Fruit fly (Drosophila melanogaster) whole organism, embryonic: ENCODE measurements around the gene anchor.

Experiments used
- Abd-B ChIP-seq: fragments of 200-800 bp; sonication (Bioruptor generic); optimal IDR thresholded peaks from 2 replicates; lab custom pipeline; 2018; ENCODE audit warnings: missing biosample characterization, mild to moderate bottlenecking, missing genetic modification characterization, moderate library complexity
- BEAF-32 ChIP-seq: fragments of 200-800 bp; sonication (Bioruptor generic); optimal IDR thresholded peaks from 3 replicates; lab custom pipeline; 2017; ENCODE audit warnings: missing biosample characterization, missing genetic modification characterization, mild to moderate bottlenecking, moderate library complexity, missing genetic modification reagents
- CG10274 ChIP-seq: fragments of 200-800 bp; sonication (Bioruptor generic); optimal IDR thresholded peaks from 3 replicates; lab custom pipeline; 2017; ENCODE audit warnings: missing biosample characterization, mild to moderate bottlenecking, missing genetic modification characterization
- CG10321 ChIP-seq: fragments of 200-800 bp; sonication (Bioruptor generic); IDR thresholded peaks from 2 replicates; pipeline ENCODE4 v1.3.6; 2022; ENCODE audit warnings: missing biosample characterization, missing genetic modification characterization
- CG10543 ChIP-seq: fragments of 200-800 bp; sonication (Bioruptor generic); optimal IDR thresholded peaks from 3 replicates; lab custom pipeline; 2017; ENCODE audit warnings: missing biosample characterization, mild to moderate bottlenecking, missing genetic modification characterization, moderate library complexity
- CG11695 ChIP-seq: fragments of 200-800 bp; sonication (Bioruptor generic); IDR thresholded peaks from 3 replicates; pipeline ENCODE4 v1.3.6; 2022; ENCODE audit warnings: missing biosample characterization, missing genetic modification characterization
- CG12104 ChIP-seq: fragments of 200-800 bp; sonication (Bioruptor generic); optimal IDR thresholded peaks from 3 replicates; lab custom pipeline; 2016; ENCODE audit warnings: missing biosample characterization, missing genetic modification characterization
- CG13624 ChIP-seq: fragments of 200-800 bp; sonication (Bioruptor generic); optimal IDR thresholded peaks from 2 replicates; lab custom pipeline; 2016; ENCODE audit warnings: missing biosample characterization, missing genetic modification characterization
- CG1832 ChIP-seq: fragments of 200-800 bp; sonication (Bioruptor generic); optimal IDR thresholded peaks from 2 replicates; lab custom pipeline; 2017; ENCODE audit warnings: missing biosample characterization, mild to moderate bottlenecking, missing genetic modification characterization, inconsistent platforms
- CG2129 ChIP-seq: fragments of 200-800 bp; sonication (Bioruptor generic); IDR thresholded peaks from 2 replicates; pipeline ENCODE4 v1.3.6; 2022; ENCODE audit warnings: missing biosample characterization, missing genetic modification characterization; ENCODE audit not compliant: partially characterized antibody
- CG30020 ChIP-seq: fragments of 200-800 bp; optimal IDR thresholded peaks from 2 replicates; lab custom pipeline; 2019; ENCODE audit warnings: missing biosample characterization, mild to moderate bottlenecking, missing genetic modification characterization, moderate library complexity
- CG6813 ChIP-seq: fragments of 200-800 bp; sonication (Bioruptor generic); optimal IDR thresholded peaks from 2 replicates; lab custom pipeline; 2017; ENCODE audit warnings: missing biosample characterization, missing genetic modification characterization, mild to moderate bottlenecking, moderate library complexity, missing genetic modification reagents
- CG7786 ChIP-seq: fragments of 200-800 bp; sonication (Bioruptor generic); optimal IDR thresholded peaks from 2 replicates; lab custom pipeline; 2016; ENCODE audit warnings: missing biosample characterization, missing genetic modification characterization
- CG7963 ChIP-seq: fragments of 200-800 bp; sonication (Bioruptor generic); IDR thresholded peaks from 3 replicates; pipeline ENCODE4 v1.3.6; 2022; ENCODE audit warnings: missing biosample characterization, missing genetic modification characterization; ENCODE audit not compliant: partially characterized antibody
- CG8290 ChIP-seq, 3 experiments: fragments of 200-800 bp; sonication (Bioruptor generic); optimal IDR thresholded peaks; 2 replicates each; lab custom pipeline; 2016 to 2019; ENCODE audit warnings: missing biosample characterization in 3 of 3, missing genetic modification characterization in 3 of 3, mild to moderate bottlenecking in 2 of 3, moderate library complexity in 1 of 3
- CG8359 ChIP-seq: fragments of 200-800 bp; sonication (Bioruptor generic); optimal IDR thresholded peaks from 2 replicates; lab custom pipeline; 2017; ENCODE audit warnings: missing biosample characterization, mild to moderate bottlenecking, missing genetic modification characterization, borderline replicate concordance
- CG9817 ChIP-seq: fragments of 200-800 bp; sonication (Bioruptor generic); optimal IDR thresholded peaks from 2 replicates; lab custom pipeline; 2018; ENCODE audit warnings: missing biosample characterization, mild to moderate bottlenecking, missing genetic modification characterization, moderate library complexity
- Eip74EF ChIP-seq, 2 experiments: fragments of 200-800 bp in 1 of 2; fragments of >200 bp in 1 of 2; sonication (Bioruptor generic) in 1 of 2; optimal IDR thresholded peaks; 2 replicates each; lab custom pipeline; 2017 to 2019; ENCODE audit warnings: missing biosample characterization in 2 of 2, missing genetic modification characterization in 2 of 2, mild to moderate bottlenecking in 1 of 2, moderate library complexity in 1 of 2
- Fer3 ChIP-seq: fragments of 200-800 bp; sonication (Bioruptor generic); optimal IDR thresholded peaks from 2 replicates; lab custom pipeline; 2018; ENCODE audit warnings: missing biosample characterization, mild to moderate bottlenecking, missing genetic modification characterization, moderate library complexity
- GATAe ChIP-seq: fragments of 200-800 bp; sonication (Bioruptor generic); conservative IDR thresholded peaks from 2 replicates; pipeline ENCODE4 v1.3.6; 2022; ENCODE audit warnings: missing biosample characterization, missing genetic modification characterization
- H15 ChIP-seq: fragments of 200-800 bp; sonication (Bioruptor generic); IDR thresholded peaks from 3 replicates; pipeline ENCODE4 v1.3.6; 2022; ENCODE audit warnings: missing biosample characterization, missing genetic modification characterization
- Hmr ChIP-seq: fragments of 200-800 bp; sonication (Bioruptor generic); optimal IDR thresholded peaks from 3 replicates; lab custom pipeline; 2017; ENCODE audit warnings: mild to moderate bottlenecking, missing biosample characterization, missing genetic modification reagents, missing genetic modification characterization
- Hr51 ChIP-seq, 2 experiments: fragments of 200-800 bp; sonication (Bioruptor generic); optimal IDR thresholded peaks; 2 replicates in 1 of 2; 3 replicates in 1 of 2; lab custom pipeline; 2016 to 2018; ENCODE audit warnings: missing biosample characterization in 2 of 2, missing genetic modification characterization in 2 of 2, mild to moderate bottlenecking in 1 of 2, moderate library complexity in 1 of 2
- Hsf ChIP-seq: fragments of 200-800 bp; sonication (Bioruptor generic); optimal IDR thresholded peaks from 3 replicates; lab custom pipeline; 2016; ENCODE audit warnings: missing biosample characterization, missing genetic modification characterization
- Meics ChIP-seq: fragments of 200-800 bp; sonication (Bioruptor generic); optimal IDR thresholded peaks from 2 replicates; lab custom pipeline; 2017; ENCODE audit warnings: missing biosample characterization, mild to moderate bottlenecking, missing genetic modification characterization
- Six4 ChIP-seq: fragments of 200-800 bp; sonication (Bioruptor generic); optimal IDR thresholded peaks from 2 replicates; lab custom pipeline; 2016; ENCODE audit warnings: missing biosample characterization, missing genetic modification characterization
- Ssrp ChIP-seq: fragments of 200-800 bp; sonication (Bioruptor generic); optimal IDR thresholded peaks from 2 replicates; lab custom pipeline; 2018; ENCODE audit warnings: missing biosample characterization, mild to moderate bottlenecking, missing genetic modification characterization, moderate library complexity
- ac ChIP-seq: fragments of 200-800 bp; sonication (Bioruptor generic); optimal IDR thresholded peaks from 3 replicates; lab custom pipeline; 2017; ENCODE audit warnings: missing biosample characterization, mild to moderate bottlenecking, missing genetic modification characterization
- al ChIP-seq: fragments of 200-800 bp; sonication (Bioruptor generic); IDR thresholded peaks from 2 replicates; pipeline ENCODE4 v1.3.6; 2022; ENCODE audit warnings: missing biosample characterization, missing genetic modification characterization
- aop ChIP-seq: fragments of 200-800 bp; sonication (Bioruptor generic); IDR thresholded peaks from 2 replicates; pipeline ENCODE4 v1.3.6; 2022; ENCODE audit warnings: missing biosample characterization, missing genetic modification characterization
- chinmo ChIP-seq: fragments of 200-800 bp; sonication (Bioruptor generic); IDR thresholded peaks from 4 replicates; pipeline ENCODE4 v1.3.6; 2022; ENCODE audit warnings: missing biosample characterization, missing genetic modification characterization; ENCODE audit not compliant: partially characterized antibody
- dimm ChIP-seq: fragments of 200-800 bp; sonication (Bioruptor generic); IDR thresholded peaks from 2 replicates; pipeline ENCODE4 v1.3.6; 2022; ENCODE audit warnings: missing biosample characterization, missing genetic modification characterization
- dpn ChIP-seq, 2 experiments: fragments of 200-800 bp; sonication (Bioruptor generic); optimal IDR thresholded peaks; 3 replicates each; lab custom pipeline; 2016; ENCODE audit warnings: missing biosample characterization in 2 of 2, missing genetic modification characterization in 2 of 2
- esg ChIP-seq: fragments of 200-800 bp; sonication (Bioruptor generic); conservative IDR thresholded peaks from 2 replicates; pipeline ENCODE4 v1.3.6; 2022; ENCODE audit warnings: missing biosample characterization, missing genetic modification characterization
- ham ChIP-seq: fragments of 200-800 bp; sonication (Bioruptor generic); IDR thresholded peaks from 2 replicates; pipeline ENCODE4 v1.3.6; 2022; ENCODE audit warnings: missing biosample characterization, missing genetic modification characterization
- insv ChIP-seq, 2 experiments: fragments of 200-800 bp; sonication (Bioruptor generic); optimal IDR thresholded peaks; 3 replicates each; lab custom pipeline; 2016 to 2018; ENCODE audit warnings: missing biosample characterization in 2 of 2, missing genetic modification characterization in 2 of 2
- jumu ChIP-seq: fragments of 200-800 bp; sonication (Bioruptor generic); optimal IDR thresholded peaks from 3 replicates; lab custom pipeline; 2016; ENCODE audit warnings: missing biosample characterization, missing genetic modification characterization
- nmo ChIP-seq: fragments of 200-800 bp; sonication (Bioruptor generic); optimal IDR thresholded peaks from 2 replicates; lab custom pipeline; 2018; ENCODE audit warnings: missing biosample characterization, mild to moderate bottlenecking, missing genetic modification characterization, moderate library complexity
- nom ChIP-seq: fragments of 200-800 bp; sonication (Bioruptor generic); optimal IDR thresholded peaks from 2 replicates; lab custom pipeline; 2017; ENCODE audit warnings: missing biosample characterization, missing genetic modification characterization, mild to moderate bottlenecking, moderate library complexity, missing genetic modification reagents
- pan ChIP-seq, 4 experiments: fragments of >200 bp in 3 of 4; fragments of 200-800 bp in 1 of 4; sonication (Bioruptor generic) in 1 of 4; optimal IDR thresholded peaks in 3 of 4; IDR thresholded peaks in 1 of 4; 2 replicates each; pipeline versions ENCODE4 v1.3.6 to Lab custom; 2017 to 2022; ENCODE audit warnings: missing biosample characterization in 2 of 4, missing genetic modification characterization in 2 of 4, mixed read lengths in 1 of 4
- repo ChIP-seq: fragments of 200-800 bp; sonication (Bioruptor generic); optimal IDR thresholded peaks from 2 replicates; lab custom pipeline; 2016; ENCODE audit warnings: missing biosample characterization, missing genetic modification characterization
- sim ChIP-seq: fragments of 200-800 bp; sonication (Bioruptor generic); IDR thresholded peaks from 2 replicates; pipeline ENCODE4 v1.3.6; 2022; ENCODE audit warnings: missing biosample characterization, missing genetic modification characterization
- slp2 ChIP-seq: fragments of 200-800 bp; sonication (Bioruptor generic); optimal IDR thresholded peaks from 2 replicates; lab custom pipeline; 2016; ENCODE audit warnings: missing biosample characterization, missing genetic modification characterization
- sna ChIP-seq: fragments of 200-800 bp; sonication (Bioruptor generic); IDR thresholded peaks from 2 replicates; pipeline ENCODE4 v1.3.6; 2022; ENCODE audit warnings: missing biosample characterization, missing genetic modification characterization; ENCODE audit not compliant: partially characterized antibody
- sqz ChIP-seq: fragments of 200-800 bp; sonication (Bioruptor generic); optimal IDR thresholded peaks from 3 replicates; lab custom pipeline; 2018; ENCODE audit warnings: missing biosample characterization, mild to moderate bottlenecking, missing genetic modification characterization
- sug ChIP-seq: fragments of 200-800 bp; optimal IDR thresholded peaks from 2 replicates; lab custom pipeline; 2019; ENCODE audit warnings: missing biosample characterization, mild to moderate bottlenecking, missing genetic modification characterization, moderate library complexity
- unpg ChIP-seq: fragments of 200-800 bp; sonication (Bioruptor generic); optimal IDR thresholded peaks from 3 replicates; lab custom pipeline; 2018; ENCODE audit warnings: missing biosample characterization, mild to moderate bottlenecking, missing genetic modification characterization, moderate library complexity
- yki ChIP-seq: fragments of >200 bp; optimal IDR thresholded peaks from 3 replicates; lab custom pipeline; 2018

Gene anchor

DNA sequence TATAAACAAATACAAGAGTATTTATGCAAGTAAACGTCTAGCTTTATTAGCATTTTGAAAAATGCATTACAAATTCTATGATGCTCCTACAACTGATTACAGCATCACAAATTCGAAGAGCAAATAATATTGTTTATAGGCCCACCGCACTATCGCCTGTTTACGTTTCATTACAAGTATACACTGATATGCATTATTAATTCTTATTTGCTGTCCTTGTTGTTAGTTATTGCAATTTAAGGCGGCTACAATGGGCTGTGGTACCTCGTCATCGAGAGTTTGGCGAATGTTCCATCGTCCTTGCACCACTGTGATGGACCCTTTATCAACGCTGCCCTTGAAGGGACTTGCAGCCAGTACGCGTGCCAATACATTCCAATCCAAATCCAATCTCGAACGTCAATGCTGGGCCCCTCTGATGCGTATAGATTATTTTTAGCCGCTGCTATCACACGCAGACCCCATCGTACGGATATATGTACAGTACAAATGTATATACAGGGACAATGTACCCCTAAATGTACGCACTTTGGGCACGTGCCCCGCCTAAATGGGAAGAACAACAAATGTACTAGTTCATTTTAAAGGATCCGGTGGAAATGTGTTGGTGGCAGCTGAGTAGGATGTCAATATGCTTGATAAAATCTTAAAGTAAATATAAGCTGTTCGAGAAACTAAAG is 35.2 kb downstream of the anchor start (continued):
- no peak for TF ChIP-seq dimm (GFP tag; lab: Robert Waterston, UW)
- no peak for TF ChIP-seq slp2
- no peak for TF ChIP-seq nom
- no peak for TF ChIP-seq sug (tag; lab: Kevin White, UChicago)
- TF ChIP-seq sim (GFP tag; lab: Robert Waterston, UW), result no peak
- TF ChIP-seq unpg (GFP tag; lab: Kevin White, UChicago), result no peak
- TF ChIP-seq CG10321, result no peak
- TF ChIP-seq CG9817, result no peak
- no peak for TF ChIP-seq Fer3 (tag; lab: Kevin White, UChicago)
- no peak for TF ChIP-seq esg
- TF ChIP-seq aop (GFP tag; lab: Robert Waterston, UW), result no peak
- TF ChIP-seq Hr51 (GFP tag; optimal IDR thresholded peaks at IDR 0.05; lab: Kevin White, UChicago), result no peak
- TF ChIP-seq yki, result no peak
- no peak for TF ChIP-seq insv (GFP tag; optimal IDR thresholded peaks at IDR 0.05; lab: Kevin White, UChicago)
- TF ChIP-seq nmo (GFP tag; lab: Kevin White, UChicago), result no peak
- no peak for TF ChIP-seq Six4 (GFP tag; lab: Kevin White, UChicago)
- no peak for TF ChIP-seq dpn (GFP tag; optimal IDR thresholded peaks at IDR 0.05; lab: Kevin White, UChicago)
- TF ChIP-seq Hmr (GFP tag; lab: Kevin White, UChicago), result no peak
- TF ChIP-seq CG2129 (GFP tag; lab: Robert Waterston, UW), result no peak
- TF ChIP-seq BEAF-32 (GFP tag; lab: Kevin White, UChicago), result no peak
- peak; percentile 29 for TF ChIP-seq CG8359 (GFP tag; lab: Kevin White, UChicago)
- no peak for TF ChIP-seq CG8290 (GFP tag; optimal IDR thresholded peaks at IDR 0.05; lab: Kevin White, UChicago)
- TF ChIP-seq CG8290 (tag; optimal IDR thresholded peaks at IDR 0.05; lab: Kevin White, UChicago), result peak in 1 of 2 experiments; percentile 7
- no peak for TF ChIP-seq sna (GFP tag; lab: Robert Waterston, UW)
- TF ChIP-seq Ssrp (tag; lab: Kevin White, UChicago), result peak; percentile 4
- TF ChIP-seq repo (GFP tag; lab: Kevin White, UChicago), result no peak
- TF ChIP-seq CG10274, result no peak
- TF ChIP-seq sqz (GFP tag; lab: Kevin White, UChicago), result no peak
- TF ChIP-seq al, result no peak
- TF ChIP-seq CG10543, result no peak
- TF ChIP-seq CG30020 (tag; lab: Kevin White, UChicago), result no peak
- TF ChIP-seq Meics (GFP tag; lab: Kevin White, UChicago), result no peak
- no peak for TF ChIP-seq H15
- TF ChIP-seq Eip74EF (GFP tag; optimal IDR thresholded peaks at IDR 0.05; lab: Kevin White, UChicago), result no peak
- TF ChIP-seq jumu, result no peak
- no peak for TF ChIP-seq CG1832 (GFP tag; lab: Kevin White, UChicago)
- TF ChIP-seq pan (optimal IDR thresholded peaks at IDR 0.05; lab: Kevin White, UChicago), result no peak
- no peak for TF ChIP-seq pan (GFP tag; optimal IDR thresholded peaks at IDR 0.05 in 1 of 2, IDR thresholded peaks at IDR 0.05 in 1 of 2)
- no peak for TF ChIP-seq CG13624 (GFP tag; lab: Kevin White, UChicago)
- TF ChIP-seq Abd-B (GFP tag; lab: Kevin White, UChicago), result no peak
- TF ChIP-seq CG7963, result no peak
- TF ChIP-seq ac (GFP tag; lab: Kevin White, UChicago), result peak; percentile 17
- no peak for TF ChIP-seq CG7786 (GFP tag; lab: Kevin White, UChicago)
- TF ChIP-seq chinmo (GFP tag; lab: Robert Waterston, UW), result no peak
- no peak for TF ChIP-seq ham (GFP tag; lab: Robert Waterston, UW)
- no peak for TF ChIP-seq GATAe
- TF ChIP-seq CG12104 (GFP tag; lab: Kevin White, UChicago), result peak; percentile 2
- TF ChIP-seq Hsf, result peak; percentile 8
- peak; percentile 45 for TF ChIP-seq CG6813
- TF ChIP-seq CG11695 (GFP tag; lab: Robert Waterston, UW), result no peak
